Worm (Caenorhabditis elegans) whole organism, early embryonic: ENCODE measurements around the gene Y66D12A.6.

Source experiments
- B0310.2 ChIP-seq: sonication (generic microtip); optimal IDR thresholded peaks from 2 replicates; lab custom pipeline; 2016; ENCODE audit warnings: mild to moderate bottlenecking, missing genetic modification characterization, missing compliant biosample characterization
- F13C5.2 ChIP-seq: sonication (generic microtip); optimal IDR thresholded peaks from 2 replicates; lab custom pipeline; 2017; ENCODE audit warnings: mild to moderate bottlenecking, missing genetic modification characterization, inconsistent platforms, missing compliant biosample characterization
- aly-1 ChIP-seq: sonication (generic microtip); optimal IDR thresholded peaks from 2 replicates; lab custom pipeline; 2016; ENCODE audit warnings: missing genetic modification characterization, missing compliant biosample characterization
- ama-1 ChIP-seq: fragments of 150-350 bp; optimal IDR thresholded peaks from 2 replicates; lab custom pipeline; 2014
- ceh-13 ChIP-seq: fragments of 200-800 bp; sonication (Bioruptor generic); optimal IDR thresholded peaks from 2 replicates; lab custom pipeline; 2018; ENCODE audit warnings: mild to moderate bottlenecking, missing genetic modification characterization, missing compliant biosample characterization
- ets-7 ChIP-seq: sonication (generic microtip); optimal IDR thresholded peaks from 2 replicates; lab custom pipeline; 2016; ENCODE audit warnings: missing genotype, missing genetic modification characterization, missing compliant biosample characterization
- flt-1 ChIP-seq: fragments of 200-800 bp; sonication (Bioruptor generic); IDR thresholded peaks from 2 replicates; pipeline ENCODE4 v1.3.6; 2022; ENCODE audit warnings: missing genetic modification characterization, missing compliant biosample characterization
- hmbx-1 ChIP-seq: sonication (generic microtip); optimal IDR thresholded peaks from 2 replicates; lab custom pipeline; 2016; ENCODE audit warnings: mild to moderate bottlenecking, missing genetic modification characterization, missing compliant biosample characterization
- hmg-4 ChIP-seq: fragments of 200-800 bp; sonication (Bioruptor generic); optimal IDR thresholded peaks from 2 replicates; lab custom pipeline; 2018; ENCODE audit warnings: mild to moderate bottlenecking, missing genetic modification characterization, missing compliant biosample characterization
- pes-1 ChIP-seq: fragments of 200-800 bp; sonication (Bioruptor generic); IDR thresholded peaks from 2 replicates; pipeline ENCODE4 v1.3.6; 2022; ENCODE audit warnings: missing genetic modification reagents, missing genetic modification characterization, missing compliant biosample characterization
- scrt-1 ChIP-seq: fragments of 200-800 bp; sonication (Bioruptor generic); IDR thresholded peaks from 2 replicates; pipeline ENCODE4 v1.3.6; 2022; ENCODE audit warnings: missing genetic modification characterization, missing compliant biosample characterization
- sea-1 ChIP-seq: fragments of 200-800 bp; sonication (Bioruptor generic); conservative IDR thresholded peaks from 2 replicates; pipeline ENCODE4 v1.3.6; 2022; ENCODE audit warnings: missing genetic modification characterization, missing compliant biosample characterization
- tbx-11 ChIP-seq: fragments of 200-800 bp; sonication (Bioruptor generic); IDR thresholded peaks from 2 replicates; pipeline ENCODE4 v1.3.6; 2022; ENCODE audit warnings: missing genetic modification characterization, missing compliant biosample characterization

DNA sequence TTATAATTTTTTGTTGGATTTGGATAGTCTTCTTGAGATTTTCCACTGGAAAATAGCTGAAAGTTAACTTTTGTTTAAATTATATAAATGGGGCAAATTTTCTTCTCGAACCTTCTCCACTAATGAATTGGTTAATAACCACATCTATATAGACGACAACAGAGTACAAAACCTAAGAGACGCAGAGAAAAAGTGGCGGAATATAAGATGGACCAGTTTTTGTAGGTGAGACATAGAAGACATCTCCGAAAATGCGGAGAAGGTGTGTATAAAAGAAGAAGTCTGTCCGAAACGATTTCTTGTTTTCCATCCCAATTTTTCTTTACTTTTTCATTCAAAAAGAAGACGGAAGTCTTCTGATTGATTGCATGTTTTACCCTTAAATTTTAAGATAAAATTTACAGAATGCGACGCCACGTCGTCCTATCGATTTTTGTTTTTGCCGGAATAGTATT is 43.7 kb upstream of the Y66D12A.6 start, which contains the start of gene gly-8:
- TF ChIP-seq F13C5.2 (tag; lab: Kevin White, UChicago) (no peak), ama-1 (lab: Kevin White, UChicago) (no peak), pes-1 (GFP tag; lab: Robert Waterston, UW) (no peak), ets-7 (tag; lab: Kevin White, UChicago) (no peak), flt-1 (no peak), tbx-11 (GFP tag; lab: Robert Waterston, UW) (no peak), ceh-13 (GFP tag; lab: Kevin White, UChicago) (no peak), hmbx-1 (no peak), hmg-4 (GFP tag; lab: Kevin White, UChicago) (no peak), B0310.2 (tag; lab: Kevin White, UChicago) (no peak), scrt-1 (GFP tag; lab: Robert Waterston, UW) (no peak), aly-1 (tag; lab: Kevin White, UChicago) (no peak), sea-1 (GFP tag; lab: Robert Waterston, UW) (no peak)
